Worm (Caenorhabditis elegans) whole organism, L4 larva: ENCODE results near the gene F38E1.6.
A peak's percentile ranks its signal among the peaks of the same experiment; 100 is the strongest.

Experiments
- F10B5.3 ChIP-seq: sonication (generic microtip); optimal IDR thresholded peaks from 2 replicates; lab custom pipeline; 2016; ENCODE audit warnings: mild to moderate bottlenecking, missing genetic modification characterization, missing compliant biosample characterization
- Y105C5A.15 ChIP-seq: fragments of 200-800 bp; sonication (Bioruptor generic); IDR thresholded peaks from 2 replicates; pipeline ENCODE4 v1.3.6; 2022; ENCODE audit warnings: missing genetic modification characterization, missing compliant biosample characterization
- Y48G9A.11 ChIP-seq: fragments of 200-800 bp; sonication (Bioruptor generic); IDR thresholded peaks from 2 replicates; pipeline ENCODE4 v1.3.6; 2022; ENCODE audit warnings: missing genetic modification reagents, missing genetic modification characterization, missing compliant biosample characterization
- ZK337.2 ChIP-seq: fragments of 200-800 bp; sonication (Bioruptor generic); IDR thresholded peaks from 2 replicates; pipeline ENCODE4 v1.3.6; 2022; ENCODE audit warnings: missing genetic modification reagents, missing genetic modification characterization, missing compliant biosample characterization
- ZK546.5 ChIP-seq, 2 experiments: sonication (generic microtip); optimal IDR thresholded peaks; 2 replicates each; lab custom pipeline; 2017; ENCODE audit warnings: missing biosample characterization in 2 of 2, missing genetic modification characterization in 2 of 2
- aha-1 ChIP-seq: fragments of 150-350 bp; peaks from one replicate; lab custom pipeline; 2014; ENCODE audit warnings: missing biosample characterization, missing genetic modification characterization
- aly-2 ChIP-seq: sonication (generic microtip); optimal IDR thresholded peaks from 2 replicates; lab custom pipeline; 2018; ENCODE audit warnings: missing biosample characterization, missing genetic modification characterization
- ama-1 ChIP-seq: fragments of 150-350 bp; optimal IDR thresholded peaks from 2 replicates; lab custom pipeline; 2014; ENCODE audit warnings: inconsistent platforms, mixed read lengths
- attf-4 ChIP-seq: sonication (generic microtip); optimal IDR thresholded peaks from 3 replicates; lab custom pipeline; 2017; ENCODE audit warnings: missing biosample characterization, missing genetic modification characterization
- ceh-20 ChIP-seq: fragments of 200-800 bp; sonication (Bioruptor generic); IDR thresholded peaks from 2 replicates; pipeline ENCODE4 v1.3.6; 2022; ENCODE audit warnings: missing genetic modification reagents, missing genetic modification characterization, missing compliant biosample characterization
- ceh-82 ChIP-seq: sonication (generic microtip); optimal IDR thresholded peaks from 2 replicates; lab custom pipeline; 2017; ENCODE audit warnings: missing biosample characterization, missing genetic modification characterization
- cey-2 ChIP-seq: sonication (generic microtip); optimal IDR thresholded peaks from 3 replicates; lab custom pipeline; 2017; ENCODE audit warnings: missing genetic modification characterization, mild to moderate bottlenecking, missing compliant biosample characterization, antibody characterized with exemption, borderline replicate concordance; ENCODE audit not compliant: insufficient read depth
- daf-16 ChIP-seq, 3 experiments: sonication (generic microtip); optimal IDR thresholded peaks; 2 replicates each; lab custom pipeline; 2016 to 2017; ENCODE audit warnings: missing genetic modification characterization in 3 of 3, missing genetic modification reagents in 3 of 3, mild to moderate bottlenecking in 2 of 3, missing compliant biosample characterization in 2 of 3, missing biosample characterization in 1 of 3, moderate library complexity in 1 of 3
- daf-19 ChIP-seq: fragments of 200-800 bp; sonication (Bioruptor generic); conservative IDR thresholded peaks from 2 replicates; pipeline ENCODE4 v1.3.6; 2022; ENCODE audit warnings: missing genetic modification characterization, missing compliant biosample characterization
- daf-8 ChIP-seq: fragments of 200-800 bp; sonication (Bioruptor generic); IDR thresholded peaks from 2 replicates; pipeline ENCODE4 v1.3.6; 2022; ENCODE audit warnings: missing genetic modification characterization, missing compliant biosample characterization
- dmd-6 ChIP-seq: fragments of 200-800 bp; sonication (Bioruptor generic); IDR thresholded peaks from 2 replicates; pipeline ENCODE4 v1.3.6; 2022; ENCODE audit warnings: missing genetic modification reagents, missing genetic modification characterization, missing compliant biosample characterization
- dmd-8 ChIP-seq: fragments of 200-800 bp; sonication (Bioruptor generic); IDR thresholded peaks from 2 replicates; pipeline ENCODE4 v1.3.6; 2022; ENCODE audit warnings: missing genetic modification characterization, missing compliant biosample characterization
- dmd-9 ChIP-seq: fragments of 200-800 bp; sonication (Bioruptor generic); IDR thresholded peaks from 2 replicates; pipeline ENCODE4 v1.3.6; 2022; ENCODE audit warnings: missing genetic modification reagents, missing genetic modification characterization, missing compliant biosample characterization
- dpl-1 ChIP-seq: fragments of 150-350 bp; optimal IDR thresholded peaks from 2 replicates; lab custom pipeline; 2014; ENCODE audit warnings: missing biosample characterization, missing genetic modification reagents, missing genetic modification characterization
- duxl-1 ChIP-seq: sonication (generic microtip); optimal IDR thresholded peaks from 2 replicates; lab custom pipeline; 2016; ENCODE audit warnings: mild to moderate bottlenecking, missing genetic modification characterization, moderate library complexity, missing compliant biosample characterization; ENCODE audit not compliant: poor library complexity
- dve-1 ChIP-seq: sonication (generic microtip); optimal IDR thresholded peaks from 2 replicates; lab custom pipeline; 2017; ENCODE audit warnings: antibody characterized with exemption, mild to moderate bottlenecking, missing genetic modification characterization, missing compliant biosample characterization; ENCODE audit not compliant: insufficient read depth
- egl-27 ChIP-seq: sonication (generic microtip); optimal IDR thresholded peaks from 3 replicates; lab custom pipeline; 2017; ENCODE audit warnings: missing biosample characterization, missing genetic modification reagents, missing genetic modification characterization
- gei-8 ChIP-seq: fragments of 200-800 bp; sonication (Bioruptor generic); optimal IDR thresholded peaks from 2 replicates; lab custom pipeline; 2018; ENCODE audit warnings: mild to moderate bottlenecking, missing genetic modification characterization, missing compliant biosample characterization
- hlh-11 ChIP-seq: fragments of 200-800 bp; sonication (Bioruptor generic); optimal IDR thresholded peaks from 2 replicates; lab custom pipeline; 2018; ENCODE audit warnings: mild to moderate bottlenecking, missing genetic modification characterization, missing compliant biosample characterization
- hmg-1.1 ChIP-seq: fragments of 200-800 bp; sonication (Bioruptor generic); IDR thresholded peaks from 2 replicates; pipeline ENCODE4 v1.3.6; 2022; ENCODE audit warnings: missing genetic modification reagents, missing genetic modification characterization, missing compliant biosample characterization
- lin-39 ChIP-seq: fragments of 150-350 bp; optimal IDR thresholded peaks from 2 replicates; lab custom pipeline; 2014; ENCODE audit warnings: missing biosample characterization, missing genetic modification reagents, missing genetic modification characterization
- madf-9 ChIP-seq: fragments of 200-800 bp; sonication (Bioruptor generic); conservative IDR thresholded peaks from 2 replicates; pipeline ENCODE4 v1.3.6; 2022; ENCODE audit warnings: missing genetic modification reagents, missing genetic modification characterization, missing compliant biosample characterization
- mdl-1 ChIP-seq, 2 experiments: fragments of 150-350 bp in 1 of 2; sonication (generic microtip) in 1 of 2; optimal IDR thresholded peaks; 2 replicates each; lab custom pipeline; 2014 to 2017; ENCODE audit warnings: missing biosample characterization in 2 of 2, missing genetic modification characterization in 2 of 2
- mep-1 ChIP-seq: fragments of 150-350 bp; sonication (generic microtip); optimal IDR thresholded peaks from 3 replicates; lab custom pipeline; 2014; ENCODE audit warnings: missing biosample characterization, missing genetic modification characterization
- mxl-2 ChIP-seq: fragments of 200-800 bp; sonication (Bioruptor generic); conservative IDR thresholded peaks from 2 replicates; pipeline ENCODE4 v1.3.6; 2022; ENCODE audit warnings: missing genetic modification reagents, missing genetic modification characterization, missing compliant biosample characterization
- nhr-10 ChIP-seq: fragments of 150-350 bp; optimal IDR thresholded peaks from 2 replicates; lab custom pipeline; 2014; ENCODE audit warnings: missing biosample characterization, missing genetic modification characterization
- nhr-102 ChIP-seq: sonication (generic microtip); optimal IDR thresholded peaks from 2 replicates; lab custom pipeline; 2016; ENCODE audit warnings: mild to moderate bottlenecking, missing genetic modification characterization, moderate library complexity, missing compliant biosample characterization
- nhr-111 ChIP-seq: fragments of 200-800 bp; sonication (Bioruptor generic); optimal IDR thresholded peaks from 2 replicates; lab custom pipeline; 2018; ENCODE audit warnings: mild to moderate bottlenecking, missing genetic modification characterization, missing compliant biosample characterization
- nhr-25 ChIP-seq: sonication (generic microtip); optimal IDR thresholded peaks from 2 replicates; lab custom pipeline; 2017; ENCODE audit warnings: missing genetic modification characterization, mild to moderate bottlenecking, missing compliant biosample characterization, antibody characterized with exemption, moderate library complexity, borderline replicate concordance; ENCODE audit not compliant: insufficient read depth
- nhr-28 ChIP-seq: fragments of 150-350 bp; optimal IDR thresholded peaks from 2 replicates; lab custom pipeline; 2014; ENCODE audit warnings: missing biosample characterization, missing genetic modification characterization
- nhr-41 ChIP-seq: fragments of 200-800 bp; sonication (Bioruptor generic); IDR thresholded peaks from 2 replicates; pipeline ENCODE4 v1.3.6; 2022; ENCODE audit warnings: missing genetic modification reagents, missing genetic modification characterization, missing compliant biosample characterization
- nhr-6 ChIP-seq: fragments of 150-350 bp; optimal IDR thresholded peaks from 2 replicates; lab custom pipeline; 2014; ENCODE audit warnings: missing biosample characterization, missing genetic modification characterization
- pha-4 ChIP-seq, 2 experiments: fragments of 150-350 bp in 1 of 2; fragments of 200-800 bp in 1 of 2; sonication (Bioruptor generic) in 1 of 2; IDR thresholded peaks in 1 of 2; optimal IDR thresholded peaks in 1 of 2; 2 replicates each; pipeline versions ENCODE4 v1.3.6 to Lab custom; 2014 to 2022; ENCODE audit warnings: missing genetic modification characterization in 2 of 2, missing genetic modification reagents in 2 of 2, missing biosample characterization in 1 of 2, missing compliant biosample characterization in 1 of 2
- pqm-1 ChIP-seq: sonication (generic microtip); optimal IDR thresholded peaks from 2 replicates; lab custom pipeline; 2017; ENCODE audit warnings: missing biosample characterization, missing genetic modification characterization
- set-16 ChIP-seq: fragments of 200-800 bp; sonication (Bioruptor generic); IDR thresholded peaks from 2 replicates; pipeline ENCODE4 v1.3.6; 2022; ENCODE audit warnings: missing genetic modification reagents, missing genetic modification characterization, missing compliant biosample characterization
- snpc-1.2 ChIP-seq: fragments of 200-800 bp; sonication (Bioruptor generic); IDR thresholded peaks from 2 replicates; pipeline ENCODE4 v1.3.6; 2022; ENCODE audit warnings: missing genetic modification reagents, missing genetic modification characterization, missing compliant biosample characterization
- snpc-4 ChIP-seq: fragments of 150-350 bp; optimal IDR thresholded peaks from 2 replicates; lab custom pipeline; 2014; ENCODE audit warnings: missing biosample characterization, missing genetic modification characterization
- spr-1 ChIP-seq: sonication (generic microtip); optimal IDR thresholded peaks from 2 replicates; lab custom pipeline; 2016; ENCODE audit warnings: mild to moderate bottlenecking, missing genetic modification characterization, missing compliant biosample characterization
- tra-1 ChIP-seq: fragments of 200-800 bp; sonication (Bioruptor generic); IDR thresholded peaks from 2 replicates; pipeline ENCODE4 v1.3.6; 2022; ENCODE audit warnings: missing genetic modification reagents, missing genetic modification characterization, missing compliant biosample characterization
- unc-39 ChIP-seq: sonication (generic microtip); optimal IDR thresholded peaks from 2 replicates; lab custom pipeline; 2017; ENCODE audit warnings: missing biosample characterization, missing genetic modification characterization
- vab-7 ChIP-seq: fragments of 200-800 bp; sonication (Bioruptor generic); IDR thresholded peaks from 2 replicates; pipeline ENCODE4 v1.3.6; 2022; ENCODE audit warnings: missing genetic modification reagents, missing genetic modification characterization, missing compliant biosample characterization

Gene F38E1.6

DNA sequence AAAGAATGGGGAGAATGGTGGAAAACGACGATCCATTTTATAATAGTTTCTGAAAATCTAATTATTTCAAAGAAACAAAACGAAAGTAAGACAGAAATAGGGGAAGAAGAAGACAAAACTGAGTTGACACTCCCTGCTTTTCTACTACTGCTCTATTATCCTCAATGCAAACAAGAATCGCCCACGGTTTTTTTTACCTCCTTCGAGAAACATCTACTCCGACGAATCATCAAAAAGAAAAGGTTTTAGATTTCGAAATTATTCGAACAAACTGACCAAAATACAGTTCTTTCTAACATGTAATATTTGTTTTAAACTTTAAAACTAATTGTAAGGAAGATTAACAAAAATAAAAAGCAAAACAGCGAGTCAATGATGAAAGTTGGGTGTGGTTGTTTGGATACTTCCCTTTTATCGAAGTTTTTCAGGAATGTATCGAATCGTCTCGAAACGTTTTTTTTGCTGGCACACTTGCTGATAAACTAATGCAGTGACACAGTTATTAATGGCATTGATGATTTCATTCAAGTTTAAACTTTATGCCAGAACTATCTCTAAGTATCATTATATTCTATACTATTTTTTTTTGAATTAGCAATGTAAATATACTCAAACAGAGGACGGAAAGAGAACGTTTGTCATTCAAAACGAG, 26.1 kb downstream of the F38E1.6 start, which contains the start of gene hsp-17:
Gene hsp-17, minus strand, starts transcription at position 51 of the 652 bp plus-strand sequence.
- no peak for TF ChIP-seq nhr-10 (tag; lab: Kevin White, UChicago)
- no peak for TF ChIP-seq nhr-111 (GFP tag; lab: Kevin White, UChicago)
- TF ChIP-seq madf-9 (GFP tag; lab: Robert Waterston, UW), result no peak
- TF ChIP-seq nhr-25 (tag; lab: Kevin White, UChicago), result no peak
- no peak for TF ChIP-seq hmg-1.1
- TF ChIP-seq pqm-1 (tag; lab: Kevin White, UChicago), result peak; percentile 16
- no peak for TF ChIP-seq ama-1
- TF ChIP-seq aly-2, result no peak
- TF ChIP-seq dmd-6 (GFP tag; lab: Robert Waterston, UW), result peak; percentile 27; the same call in 1 of the 2 replicates
- TF ChIP-seq dpl-1 (GFP tag; lab: Kevin White, UChicago), result no peak
- no peak for TF ChIP-seq dmd-8
- TF ChIP-seq daf-16 (GFP tag; optimal IDR thresholded peaks at IDR 0.05; lab: Kevin White, UChicago), result no peak
- peak; percentile 68 for TF ChIP-seq daf-16 (tag; optimal IDR thresholded peaks at IDR 0.05; lab: Kevin White, UChicago)
- TF ChIP-seq ZK337.2 (GFP tag; lab: Robert Waterston, UW), result no peak
- TF ChIP-seq dmd-9 (GFP tag; lab: Robert Waterston, UW), result no peak
- no peak for TF ChIP-seq nhr-41 (GFP tag; lab: Robert Waterston, UW)
- TF ChIP-seq aha-1 (tag; lab: Kevin White, UChicago), result no peak
- no peak for TF ChIP-seq nhr-6 (tag; lab: Kevin White, UChicago)
- no peak for TF ChIP-seq Y105C5A.15 (GFP tag; lab: Robert Waterston, UW)
- peak; percentile 15 for TF ChIP-seq nhr-28
- TF ChIP-seq F10B5.3, result no peak
- TF ChIP-seq daf-19, result no peak
- no peak for TF ChIP-seq ZK546.5 (tag; optimal IDR thresholded peaks at IDR 0.05; lab: Kevin White, UChicago)
- no peak for TF ChIP-seq tra-1
- no peak for TF ChIP-seq attf-4 (tag; lab: Kevin White, UChicago)
- no peak for TF ChIP-seq set-16 (GFP tag; lab: Robert Waterston, UW)
- no peak for TF ChIP-seq Y48G9A.11
- no peak for TF ChIP-seq pha-4 (GFP tag; IDR thresholded peaks at IDR 0.05; lab: Robert Waterston, UW)
- peak; percentile 52 for TF ChIP-seq pha-4 (tag; optimal IDR thresholded peaks at IDR 0.05; lab: Kevin White, UChicago)
- no peak for TF ChIP-seq nhr-102 (tag; lab: Kevin White, UChicago)
- no peak for TF ChIP-seq duxl-1 (tag; lab: Kevin White, UChicago)
- no peak for TF ChIP-seq ceh-82 (tag; lab: Kevin White, UChicago)
- no peak for TF ChIP-seq mxl-2 (GFP tag; lab: Robert Waterston, UW)
- no peak for TF ChIP-seq snpc-4 (tag; lab: Kevin White, UChicago)
- TF ChIP-seq unc-39, result no peak
- TF ChIP-seq hlh-11 (tag; lab: Kevin White, UChicago), result peak; percentile 24
- TF ChIP-seq daf-8 (GFP tag; lab: Robert Waterston, UW), result no peak
- no peak for TF ChIP-seq snpc-1.2 (GFP tag; lab: Robert Waterston, UW)
- no peak for TF ChIP-seq gei-8 (GFP tag; lab: Kevin White, UChicago)
- no peak for TF ChIP-seq lin-39 (tag; lab: Kevin White, UChicago)
- TF ChIP-seq cey-2 (tag; lab: Kevin White, UChicago), result no peak
- TF ChIP-seq dve-1 (tag; lab: Kevin White, UChicago), result no peak
- TF ChIP-seq mdl-1 (tag; optimal IDR thresholded peaks at IDR 0.05; lab: Kevin White, UChicago), result no peak
- no peak for TF ChIP-seq spr-1
- no peak for TF ChIP-seq mep-1
- TF ChIP-seq ceh-20 (GFP tag; lab: Robert Waterston, UW), result no peak
- no peak for TF ChIP-seq vab-7 (GFP tag; lab: Robert Waterston, UW)
- TF ChIP-seq egl-27 (tag; lab: Kevin White, UChicago), result no peak
